Worm (Caenorhabditis elegans) whole organism, young adult: Measurements from ENCODE around the gene T10F2.5.

Experiments used
- B0035.1 ChIP-seq: sonication (generic microtip); optimal IDR thresholded peaks from 2 replicates; lab custom pipeline; 2016; ENCODE audit warnings: missing genetic modification characterization, mild to moderate bottlenecking, missing compliant biosample characterization, missing genotype, missing genetic modification reagents
- B0336.3 ChIP-seq: fragments of 200-800 bp; sonication (Bioruptor generic); IDR thresholded peaks from 2 replicates; pipeline ENCODE4 v1.3.6; 2022; ENCODE audit warnings: missing genetic modification characterization, missing compliant biosample characterization
- C06A6.2 ChIP-seq: fragments of 200-800 bp; sonication (Bioruptor generic); conservative IDR thresholded peaks from 2 replicates; pipeline ENCODE4 v1.3.6; 2022; ENCODE audit warnings: missing genetic modification characterization, missing compliant biosample characterization
- C17E4.6 ChIP-seq: fragments of 200-800 bp; sonication (Bioruptor generic); IDR thresholded peaks from 2 replicates; pipeline ENCODE4 v1.3.6; 2022; ENCODE audit warnings: missing genetic modification reagents, missing genetic modification characterization, missing compliant biosample characterization
- F22D6.2 ChIP-seq: sonication (generic microtip); optimal IDR thresholded peaks from 2 replicates; lab custom pipeline; 2016; ENCODE audit warnings: mild to moderate bottlenecking, missing genetic modification characterization, missing compliant biosample characterization
- F33H1.4 ChIP-seq: fragments of 200-800 bp; sonication (Bioruptor generic); IDR thresholded peaks from 2 replicates; pipeline ENCODE4 v1.3.6; 2022; ENCODE audit warnings: missing genetic modification reagents, missing genetic modification characterization, missing compliant biosample characterization
- F37B4.10 ChIP-seq: fragments of 200-800 bp; sonication (Bioruptor generic); IDR thresholded peaks from 2 replicates; pipeline ENCODE4 v1.3.6; 2022; ENCODE audit warnings: missing genetic modification characterization, missing compliant biosample characterization
- F55B11.4 ChIP-seq: sonication (generic microtip); optimal IDR thresholded peaks from 2 replicates; lab custom pipeline; 2016; ENCODE audit warnings: missing compliant biosample characterization, missing genetic modification characterization, borderline replicate concordance; ENCODE audit not compliant: insufficient read depth
- F57A8.1 ChIP-seq: fragments of 200-800 bp; sonication (Bioruptor generic); optimal IDR thresholded peaks from 2 replicates; lab custom pipeline; 2018; ENCODE audit warnings: mild to moderate bottlenecking, missing genetic modification characterization, moderate library complexity, missing compliant biosample characterization
- K12H6.12 ChIP-seq: fragments of 200-800 bp; sonication (Bioruptor generic); optimal IDR thresholded peaks from 2 replicates; lab custom pipeline; 2018; ENCODE audit warnings: mild to moderate bottlenecking, missing genetic modification characterization, missing compliant biosample characterization
- Y53F4B.3 ChIP-seq: fragments of 200-800 bp; sonication (Bioruptor generic); IDR thresholded peaks from 2 replicates; pipeline ENCODE4 v1.3.6; 2022; ENCODE audit warnings: missing genetic modification reagents, missing genetic modification characterization, missing compliant biosample characterization
- Y53G8AR.9 ChIP-seq: fragments of 200-800 bp; sonication (Bioruptor generic); conservative IDR thresholded peaks from 2 replicates; pipeline ENCODE4 v1.3.6; 2022; ENCODE audit warnings: missing genetic modification reagents, missing genetic modification characterization, missing compliant biosample characterization
- Y56A3A.18 ChIP-seq: fragments of 200-800 bp; sonication (Bioruptor generic); IDR thresholded peaks from 2 replicates; pipeline ENCODE4 v1.3.6; 2022; ENCODE audit warnings: missing genetic modification reagents, missing genetic modification characterization, missing compliant biosample characterization
- Y95B8A.8 ChIP-seq: fragments of 200-800 bp; sonication (Bioruptor generic); IDR thresholded peaks from 2 replicates; pipeline ENCODE4 v1.3.6; 2022; ENCODE audit warnings: missing genetic modification reagents, missing genetic modification characterization, missing compliant biosample characterization
- akir-1 ChIP-seq: fragments of 200-800 bp; sonication (Bioruptor generic); optimal IDR thresholded peaks from 2 replicates; lab custom pipeline; 2018; ENCODE audit warnings: mild to moderate bottlenecking, missing genetic modification characterization, moderate library complexity, missing compliant biosample characterization
- aptf-3 ChIP-seq: fragments of 200-800 bp; sonication (Bioruptor generic); IDR thresholded peaks from 2 replicates; pipeline ENCODE4 v1.3.6; 2022; ENCODE audit warnings: missing genetic modification characterization, missing compliant biosample characterization
- athp-1 ChIP-seq: sonication (generic microtip); optimal IDR thresholded peaks from 2 replicates; lab custom pipeline; 2017; ENCODE audit warnings: mild to moderate bottlenecking, missing genetic modification characterization, missing compliant biosample characterization
- attf-3 ChIP-seq: fragments of 200-800 bp; sonication (Bioruptor generic); conservative IDR thresholded peaks from 2 replicates; pipeline ENCODE4 v1.3.6; 2022; ENCODE audit warnings: missing genetic modification reagents, missing genetic modification characterization, missing compliant biosample characterization
- attf-6 ChIP-seq: fragments of 200-800 bp; sonication (Bioruptor generic); IDR thresholded peaks from 2 replicates; pipeline ENCODE4 v1.3.6; 2022; ENCODE audit warnings: missing genetic modification reagents, missing genetic modification characterization, missing compliant biosample characterization
- ceh-40 ChIP-seq: fragments of 200-800 bp; sonication (Bioruptor generic); IDR thresholded peaks from 2 replicates; pipeline ENCODE4 v1.3.6; 2022; ENCODE audit warnings: missing genetic modification characterization, missing compliant biosample characterization
- ceh-58 ChIP-seq: fragments of 200-800 bp; sonication (Bioruptor generic); IDR thresholded peaks from 2 replicates; pipeline ENCODE4 v1.3.6; 2022; ENCODE audit warnings: missing genetic modification characterization, missing compliant biosample characterization
- dpl-1 ChIP-seq: fragments of 150-350 bp; optimal IDR thresholded peaks from 2 replicates; lab custom pipeline; 2014; ENCODE audit warnings: missing biosample characterization, missing genetic modification reagents, missing genetic modification characterization
- egl-44 ChIP-seq: fragments of 200-800 bp; sonication (Bioruptor generic); IDR thresholded peaks from 2 replicates; pipeline ENCODE4 v1.3.6; 2022; ENCODE audit warnings: missing genetic modification reagents, missing genetic modification characterization, missing compliant biosample characterization
- ekl-4 ChIP-seq: fragments of 200-800 bp; sonication (Bioruptor generic); IDR thresholded peaks from 2 replicates; pipeline ENCODE4 v1.3.6; 2022; ENCODE audit warnings: missing genetic modification reagents, missing genetic modification characterization, missing compliant biosample characterization
- ets-4 ChIP-seq: fragments of 200-800 bp; sonication (Bioruptor generic); optimal IDR thresholded peaks from 2 replicates; lab custom pipeline; 2018; ENCODE audit warnings: mild to moderate bottlenecking, missing genetic modification characterization, missing compliant biosample characterization
- gei-17 ChIP-seq: fragments of 200-800 bp; sonication (Bioruptor generic); optimal IDR thresholded peaks from 2 replicates; lab custom pipeline; 2018; ENCODE audit warnings: mild to moderate bottlenecking, missing genetic modification characterization, missing compliant biosample characterization
- him-1 ChIP-seq: sonication (generic microtip); optimal IDR thresholded peaks from 2 replicates; lab custom pipeline; 2016; ENCODE audit warnings: missing genotype, missing genetic modification reagents, missing genetic modification characterization, missing compliant biosample characterization
- hlh-12 ChIP-seq: sonication (generic microtip); optimal IDR thresholded peaks from 2 replicates; lab custom pipeline; 2016; ENCODE audit warnings: missing genetic modification characterization, missing compliant biosample characterization
- hlh-26 ChIP-seq: fragments of 200-800 bp; sonication (Bioruptor generic); conservative IDR thresholded peaks from 2 replicates; pipeline ENCODE4 v1.3.6; 2022; ENCODE audit warnings: missing genetic modification reagents, missing genetic modification characterization, missing compliant biosample characterization
- hrde-1 ChIP-seq: sonication (generic microtip); optimal IDR thresholded peaks from 2 replicates; lab custom pipeline; 2016; ENCODE audit warnings: missing genetic modification characterization, mild to moderate bottlenecking, missing compliant biosample characterization, moderate library complexity, missing genotype, missing genetic modification reagents, borderline replicate concordance
- let-526 ChIP-seq: fragments of 200-800 bp; sonication (Bioruptor generic); IDR thresholded peaks from 2 replicates; pipeline ENCODE4 v1.3.6; 2022; ENCODE audit warnings: missing genetic modification reagents, missing genetic modification characterization, missing compliant biosample characterization
- let-607 ChIP-seq, 2 experiments: fragments of 200-800 bp in 1 of 2; sonication (Bioruptor generic) in 1 of 2; sonication (generic microtip) in 1 of 2; optimal IDR thresholded peaks; 2 replicates each; lab custom pipeline; 2016 to 2018; ENCODE audit warnings: mild to moderate bottlenecking in 2 of 2, missing compliant biosample characterization in 2 of 2, missing genetic modification characterization in 2 of 2, moderate library complexity in 2 of 2, missing genotype in 1 of 2
- lin-35 ChIP-seq, 3 experiments: fragments of 150-350 bp in 2 of 3; sonication (generic microtip) in 1 of 3; optimal IDR thresholded peaks; 2 replicates each; lab custom pipeline; 2014 to 2018; ENCODE audit warnings: missing biosample characterization in 3 of 3, missing genetic modification characterization in 3 of 3, missing genetic modification reagents in 3 of 3
- lin-54 ChIP-seq: fragments of 200-800 bp; sonication (Bioruptor generic); optimal IDR thresholded peaks from 2 replicates; lab custom pipeline; 2018; ENCODE audit warnings: mild to moderate bottlenecking, missing genetic modification characterization, missing compliant biosample characterization
- mcd-1 ChIP-seq: fragments of 200-800 bp; sonication (Bioruptor generic); IDR thresholded peaks from 2 replicates; pipeline ENCODE4 v1.3.6; 2022; ENCODE audit warnings: missing genetic modification reagents, missing genetic modification characterization, missing compliant biosample characterization
- nfya-1 ChIP-seq: sonication (generic microtip); optimal IDR thresholded peaks from 2 replicates; lab custom pipeline; 2017; ENCODE audit warnings: antibody characterized with exemption, missing compliant biosample characterization, missing genetic modification characterization, borderline replicate concordance; ENCODE audit not compliant: insufficient read depth
- nhr-120 ChIP-seq: fragments of 200-800 bp; sonication (Bioruptor generic); IDR thresholded peaks from 2 replicates; pipeline ENCODE4 v1.3.6; 2022; ENCODE audit warnings: missing genetic modification characterization, missing compliant biosample characterization
- nhr-179 ChIP-seq: sonication (generic microtip); optimal IDR thresholded peaks from 2 replicates; lab custom pipeline; 2016; ENCODE audit warnings: mild to moderate bottlenecking, missing genetic modification characterization, missing compliant biosample characterization
- nhr-90 ChIP-seq: sonication (generic microtip); optimal IDR thresholded peaks from 2 replicates; lab custom pipeline; 2016; ENCODE audit warnings: missing genotype, mild to moderate bottlenecking, missing genetic modification characterization, missing compliant biosample characterization
- rcor-1 ChIP-seq: fragments of 200-800 bp; sonication (Bioruptor generic); IDR thresholded peaks from 2 replicates; pipeline ENCODE4 v1.3.6; 2022; ENCODE audit warnings: missing genetic modification reagents, missing genetic modification characterization, missing compliant biosample characterization
- rpc-1 ChIP-seq, 2 experiments: fragments of 150-350 bp in 1 of 2; sonication (generic microtip) in 1 of 2; optimal IDR thresholded peaks; 2 replicates each; lab custom pipeline; 2014 to 2018; ENCODE audit warnings: missing biosample characterization in 1 of 2, missing genetic modification characterization in 1 of 2, missing genetic modification reagents in 1 of 2, missing genotype in 1 of 2
- sdz-38 ChIP-seq: sonication (generic microtip); optimal IDR thresholded peaks from 2 replicates; lab custom pipeline; 2016; ENCODE audit warnings: missing genotype, missing genetic modification characterization, missing compliant biosample characterization
- snpc-1.3 ChIP-seq: sonication (generic microtip); optimal IDR thresholded peaks from 2 replicates; lab custom pipeline; 2017; ENCODE audit warnings: missing genetic modification characterization, mild to moderate bottlenecking, missing compliant biosample characterization, antibody characterized with exemption, moderate library complexity, missing genotype, missing genetic modification reagents; ENCODE audit not compliant: insufficient read depth
- tbx-9 ChIP-seq: sonication (generic microtip); optimal IDR thresholded peaks from 2 replicates; lab custom pipeline; 2016; ENCODE audit warnings: borderline replicate concordance, missing genetic modification characterization, inconsistent platforms, missing compliant biosample characterization
- unc-130 ChIP-seq: sonication (generic microtip); optimal IDR thresholded peaks from 2 replicates; lab custom pipeline; 2016; ENCODE audit warnings: missing genetic modification reagents, missing genetic modification characterization, missing compliant biosample characterization
- ztf-18 ChIP-seq: sonication (generic microtip); optimal IDR thresholded peaks from 2 replicates; lab custom pipeline; 2016; ENCODE audit warnings: missing genotype, mild to moderate bottlenecking, missing genetic modification characterization, missing compliant biosample characterization
- ztf-26 ChIP-seq: sonication (generic microtip); optimal IDR thresholded peaks from 2 replicates; lab custom pipeline; 2017; ENCODE audit warnings: missing genetic modification characterization, missing compliant biosample characterization
- ztf-3 ChIP-seq: fragments of 200-800 bp; sonication (Bioruptor generic); optimal IDR thresholded peaks from 2 replicates; lab custom pipeline; 2018; ENCODE audit warnings: mild to moderate bottlenecking, missing genetic modification characterization, missing compliant biosample characterization
- ztf-6 ChIP-seq: fragments of 200-800 bp; sonication (Bioruptor generic); IDR thresholded peaks from 2 replicates; pipeline ENCODE4 v1.3.6; 2022; ENCODE audit warnings: missing genetic modification reagents, missing genetic modification characterization, missing compliant biosample characterization

The T10F2.5 gene

DNA sequence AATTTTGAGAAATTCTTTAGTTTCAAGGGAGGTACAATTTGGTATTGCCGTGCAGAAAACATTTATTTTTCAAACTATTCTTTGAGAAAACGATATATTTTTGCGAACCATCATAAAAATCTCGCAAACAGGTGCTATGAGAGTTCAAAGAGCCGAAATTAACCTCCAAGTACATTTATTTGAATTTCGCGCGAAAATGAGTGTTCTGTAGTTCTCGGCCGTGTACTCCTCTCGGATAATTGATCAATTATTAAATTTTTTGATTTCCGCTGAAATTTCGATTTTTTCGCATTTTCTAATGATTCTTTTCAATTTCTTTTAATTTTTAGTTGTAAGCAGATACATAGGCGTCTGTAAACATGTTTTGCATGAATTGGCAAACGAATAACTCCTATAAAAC lies 30.8 kb upstream of the T10F2.5 start:
- TF ChIP-seq egl-44 (GFP tag; lab: Robert Waterston, UW) (no peak), ets-4 (GFP tag; lab: Kevin White, UChicago) (no peak), nhr-120 (no peak), tbx-9 (no peak), attf-3 (0 out of 2 replicates have a peak, but pooled peaks have one; percentile 16), gei-17 (GFP tag; lab: Kevin White, UChicago) (no peak), dpl-1 (GFP tag; lab: Kevin White, UChicago) (no peak), snpc-1.3 (no peak), Y56A3A.18 (GFP tag; lab: Robert Waterston, UW) (no peak), let-526 (no peak), hlh-12 (no peak), ztf-3 (GFP tag; lab: Kevin White, UChicago) (no peak), rpc-1 (optimal IDR thresholded peaks at IDR 0.05; lab: Kevin White, UChicago) (no peak), rpc-1 (tag; optimal IDR thresholded peaks at IDR 0.05; lab: Kevin White, UChicago) (no peak), F33H1.4 (GFP tag; lab: Robert Waterston, UW) (peak; percentile 37), hlh-26 (no peak), Y53G8AR.9 (GFP tag; lab: Robert Waterston, UW) (no peak), let-607 (tag; optimal IDR thresholded peaks at IDR 0.05; lab: Kevin White, UChicago) (no peak), lin-35 (GFP tag; optimal IDR thresholded peaks at IDR 0.05; lab: Kevin White, UChicago) (peak in 1 of 3 experiments; percentile 16), sdz-38 (tag; lab: Kevin White, UChicago) (no peak), F22D6.2 (tag; lab: Kevin White, UChicago) (no peak), B0336.3 (GFP tag; lab: Robert Waterston, UW) (no peak), ztf-6 (no peak), athp-1 (tag; lab: Kevin White, UChicago) (no peak), ceh-40 (GFP tag; lab: Robert Waterston, UW) (no peak), ztf-18 (tag; lab: Kevin White, UChicago) (no peak), him-1 (no peak), Y95B8A.8 (no peak), nfya-1 (tag; lab: Kevin White, UChicago) (no peak), lin-54 (GFP tag; lab: Kevin White, UChicago) (peak; percentile 80), ztf-26 (tag; lab: Kevin White, UChicago) (no peak), mcd-1 (GFP tag; lab: Robert Waterston, UW) (0 out of 2 replicates have a peak, but pooled peaks have one; percentile 28), F37B4.10 (GFP tag; lab: Robert Waterston, UW) (no peak), ekl-4 (no peak), B0035.1 (no peak), akir-1 (GFP tag; lab: Kevin White, UChicago) (no peak), K12H6.12 (tag; lab: Kevin White, UChicago) (no peak), C06A6.2 (no peak), F57A8.1 (GFP tag; lab: Kevin White, UChicago) (no peak), attf-6 (GFP tag; lab: Robert Waterston, UW) (no peak), F55B11.4 (tag; lab: Kevin White, UChicago) (no peak), C17E4.6 (no peak), nhr-90 (no peak), Y53F4B.3 (GFP tag; lab: Robert Waterston, UW) (no peak), unc-130 (GFP tag; lab: Kevin White, UChicago) (peak; percentile 26), hrde-1 (tag; lab: Kevin White, UChicago) (no peak), aptf-3 (GFP tag; lab: Robert Waterston, UW) (no peak), rcor-1 (no peak), ceh-58 (GFP tag; lab: Robert Waterston, UW) (no peak), nhr-179 (tag; lab: Kevin White, UChicago) (no peak)
